Worm (Caenorhabditis elegans) whole organism, young adult: ENCODE measurements around the gene C26B9.7.
A peak's percentile ranks its signal among the peaks of the same experiment; 100 is the strongest.

ENCODE experiments used
- B0019.2 ChIP-seq: fragments of 200-800 bp; sonication (Bioruptor generic); conservative IDR thresholded peaks from 2 replicates; pipeline ENCODE4 v1.3.6; 2022; ENCODE audit warnings: missing genetic modification reagents, missing genetic modification characterization, missing compliant biosample characterization
- B0336.3 ChIP-seq: fragments of 200-800 bp; sonication (Bioruptor generic); IDR thresholded peaks from 2 replicates; pipeline ENCODE4 v1.3.6; 2022; ENCODE audit warnings: missing genetic modification characterization, missing compliant biosample characterization
- F23B12.7 ChIP-seq: sonication (generic microtip); optimal IDR thresholded peaks from 2 replicates; lab custom pipeline; 2017; ENCODE audit warnings: missing genetic modification characterization, mild to moderate bottlenecking, missing compliant biosample characterization, antibody characterized with exemption, moderate library complexity; ENCODE audit not compliant: insufficient read depth
- F33H1.4 ChIP-seq: fragments of 200-800 bp; sonication (Bioruptor generic); IDR thresholded peaks from 2 replicates; pipeline ENCODE4 v1.3.6; 2022; ENCODE audit warnings: missing genetic modification reagents, missing genetic modification characterization, missing compliant biosample characterization
- F37B4.10 ChIP-seq: fragments of 200-800 bp; sonication (Bioruptor generic); IDR thresholded peaks from 2 replicates; pipeline ENCODE4 v1.3.6; 2022; ENCODE audit warnings: missing genetic modification characterization, missing compliant biosample characterization
- F49E8.2 ChIP-seq: sonication (generic microtip); optimal IDR thresholded peaks from 3 replicates; lab custom pipeline; 2017; ENCODE audit warnings: missing genetic modification characterization, mild to moderate bottlenecking, missing compliant biosample characterization, antibody characterized with exemption, moderate library complexity; ENCODE audit not compliant: insufficient read depth
- F52B5.7 ChIP-seq: sonication (generic microtip); optimal IDR thresholded peaks from 2 replicates; lab custom pipeline; 2016; ENCODE audit warnings: mild to moderate bottlenecking, missing genetic modification characterization, missing compliant biosample characterization
- F55B11.4 ChIP-seq: sonication (generic microtip); optimal IDR thresholded peaks from 2 replicates; lab custom pipeline; 2016; ENCODE audit warnings: missing compliant biosample characterization, missing genetic modification characterization, borderline replicate concordance; ENCODE audit not compliant: insufficient read depth
- F57C9.4 ChIP-seq: sonication (generic microtip); optimal IDR thresholded peaks from 2 replicates; lab custom pipeline; 2017; ENCODE audit warnings: mild to moderate bottlenecking, missing genetic modification characterization, missing compliant biosample characterization
- K11D2.4 ChIP-seq: fragments of 200-800 bp; sonication (Bioruptor generic); IDR thresholded peaks from 2 replicates; pipeline ENCODE4 v1.3.6; 2022; ENCODE audit warnings: missing genetic modification reagents, missing genetic modification characterization, missing compliant biosample characterization
- K12H6.12 ChIP-seq: fragments of 200-800 bp; sonication (Bioruptor generic); optimal IDR thresholded peaks from 2 replicates; lab custom pipeline; 2018; ENCODE audit warnings: mild to moderate bottlenecking, missing genetic modification characterization, missing compliant biosample characterization
- Y53F4B.3 ChIP-seq: fragments of 200-800 bp; sonication (Bioruptor generic); IDR thresholded peaks from 2 replicates; pipeline ENCODE4 v1.3.6; 2022; ENCODE audit warnings: missing genetic modification reagents, missing genetic modification characterization, missing compliant biosample characterization
- Y79H2A.3 ChIP-seq: fragments of 200-800 bp; sonication (Bioruptor generic); conservative IDR thresholded peaks from 2 replicates; pipeline ENCODE4 v1.3.6; 2022; ENCODE audit warnings: missing genetic modification reagents, missing genetic modification characterization, missing compliant biosample characterization
- akir-1 ChIP-seq: fragments of 200-800 bp; sonication (Bioruptor generic); optimal IDR thresholded peaks from 2 replicates; lab custom pipeline; 2018; ENCODE audit warnings: mild to moderate bottlenecking, missing genetic modification characterization, moderate library complexity, missing compliant biosample characterization
- attf-5 ChIP-seq: fragments of 200-800 bp; sonication (Bioruptor generic); optimal IDR thresholded peaks from 2 replicates; lab custom pipeline; 2018; ENCODE audit warnings: mild to moderate bottlenecking, missing genetic modification characterization, missing compliant biosample characterization
- cebp-1 ChIP-seq, 2 experiments: fragments of 200-800 bp in 1 of 2; sonication (Bioruptor generic) in 1 of 2; sonication (generic microtip) in 1 of 2; IDR thresholded peaks in 1 of 2; optimal IDR thresholded peaks in 1 of 2; 2 replicates each; pipeline versions ENCODE4 v1.3.6 to Lab custom; 2017 to 2022; ENCODE audit warnings: missing compliant biosample characterization in 2 of 2, missing genetic modification characterization in 2 of 2, mild to moderate bottlenecking in 1 of 2, missing genetic modification reagents in 1 of 2, moderate library complexity in 1 of 2
- ceh-27 ChIP-seq: fragments of 200-800 bp; sonication (Bioruptor generic); optimal IDR thresholded peaks from 2 replicates; lab custom pipeline; 2018; ENCODE audit warnings: mild to moderate bottlenecking, missing genetic modification characterization, moderate library complexity, missing compliant biosample characterization
- ceh-58 ChIP-seq: fragments of 200-800 bp; sonication (Bioruptor generic); IDR thresholded peaks from 2 replicates; pipeline ENCODE4 v1.3.6; 2022; ENCODE audit warnings: missing genetic modification characterization, missing compliant biosample characterization
- chd-7 ChIP-seq: sonication (generic microtip); optimal IDR thresholded peaks from 2 replicates; lab custom pipeline; 2016; ENCODE audit warnings: mild to moderate bottlenecking, missing genetic modification characterization, moderate library complexity, missing compliant biosample characterization
- dpff-1 ChIP-seq: sonication (generic microtip); optimal IDR thresholded peaks from 2 replicates; lab custom pipeline; 2017; ENCODE audit warnings: mild to moderate bottlenecking, missing genetic modification characterization, missing compliant biosample characterization
- egrh-3 ChIP-seq: fragments of 200-800 bp; sonication (Bioruptor generic); IDR thresholded peaks from 2 replicates; pipeline ENCODE4 v1.3.6; 2022; ENCODE audit warnings: missing genetic modification reagents, missing genetic modification characterization, missing compliant biosample characterization
- ets-4 ChIP-seq: fragments of 200-800 bp; sonication (Bioruptor generic); optimal IDR thresholded peaks from 2 replicates; lab custom pipeline; 2018; ENCODE audit warnings: mild to moderate bottlenecking, missing genetic modification characterization, missing compliant biosample characterization
- him-1 ChIP-seq: sonication (generic microtip); optimal IDR thresholded peaks from 2 replicates; lab custom pipeline; 2016; ENCODE audit warnings: missing genotype, missing genetic modification reagents, missing genetic modification characterization, missing compliant biosample characterization
- hmg-20 ChIP-seq: fragments of 200-800 bp; sonication (Bioruptor generic); IDR thresholded peaks from 2 replicates; pipeline ENCODE4 v1.3.6; 2022; ENCODE audit warnings: missing genetic modification reagents, missing genetic modification characterization, missing compliant biosample characterization
- hsf-1 ChIP-seq: fragments of 200-800 bp; sonication (Bioruptor generic); IDR thresholded peaks from 2 replicates; pipeline ENCODE4 v1.3.6; 2022; ENCODE audit warnings: missing genetic modification reagents, missing genetic modification characterization, missing compliant biosample characterization
- lag-1 ChIP-seq: fragments of 200-800 bp; sonication (Bioruptor generic); IDR thresholded peaks from 2 replicates; pipeline ENCODE4 v1.3.6; 2022; ENCODE audit warnings: missing genetic modification reagents, missing genetic modification characterization, missing compliant biosample characterization
- lin-40 ChIP-seq: sonication (generic microtip); optimal IDR thresholded peaks from 2 replicates; lab custom pipeline; 2016; ENCODE audit warnings: missing genetic modification characterization, mild to moderate bottlenecking, missing compliant biosample characterization, missing genotype, missing genetic modification reagents
- lsy-27 ChIP-seq: sonication (generic microtip); optimal IDR thresholded peaks from 2 replicates; lab custom pipeline; 2017; ENCODE audit warnings: missing genetic modification characterization, mild to moderate bottlenecking, missing compliant biosample characterization, antibody characterized with exemption, missing genotype, borderline replicate concordance; ENCODE audit not compliant: insufficient read depth
- mes-4 ChIP-seq: sonication (generic microtip); optimal IDR thresholded peaks from 2 replicates; lab custom pipeline; 2016; ENCODE audit warnings: missing genotype, missing genetic modification characterization, missing compliant biosample characterization
- nfyb-1 ChIP-seq: fragments of 200-800 bp; sonication (Bioruptor generic); IDR thresholded peaks from 2 replicates; pipeline ENCODE4 v1.3.6; 2022; ENCODE audit warnings: missing genetic modification reagents, missing genetic modification characterization, missing compliant biosample characterization
- nhr-179 ChIP-seq: sonication (generic microtip); optimal IDR thresholded peaks from 2 replicates; lab custom pipeline; 2016; ENCODE audit warnings: mild to moderate bottlenecking, missing genetic modification characterization, missing compliant biosample characterization
- nhr-80 ChIP-seq: sonication (generic microtip); optimal IDR thresholded peaks from 2 replicates; lab custom pipeline; 2016; ENCODE audit warnings: missing genetic modification characterization, missing compliant biosample characterization
- nhr-90 ChIP-seq: sonication (generic microtip); optimal IDR thresholded peaks from 2 replicates; lab custom pipeline; 2016; ENCODE audit warnings: missing genotype, mild to moderate bottlenecking, missing genetic modification characterization, missing compliant biosample characterization
- sea-2 ChIP-seq: fragments of 200-800 bp; sonication (Bioruptor generic); IDR thresholded peaks from 2 replicates; pipeline ENCODE4 v1.3.6; 2022; ENCODE audit warnings: missing genetic modification characterization, missing compliant biosample characterization
- snpc-4 ChIP-seq, 5 experiments: fragments of 150-350 bp in 1 of 5; sonication (generic microtip) in 4 of 5; optimal IDR thresholded peaks; 2 replicates each; lab custom pipeline; 2014 to 2018; ENCODE audit warnings: missing genetic modification characterization in 5 of 5, missing biosample characterization in 3 of 5, antibody characterized with exemption in 2 of 5, mild to moderate bottlenecking in 2 of 5, missing compliant biosample characterization in 2 of 5, missing genotype in 2 of 5, moderate library complexity in 2 of 5, missing genetic modification reagents in 1 of 5
- tbp1 ChIP-seq: fragments of 200-800 bp; sonication (Bioruptor generic); optimal IDR thresholded peaks from 2 replicates; lab custom pipeline; 2018; ENCODE audit warnings: mild to moderate bottlenecking, missing genetic modification characterization, missing compliant biosample characterization
- unc-62 ChIP-seq: fragments of 150-350 bp; optimal IDR thresholded peaks from 2 replicates; lab custom pipeline; 2014; ENCODE audit warnings: missing biosample characterization, missing genetic modification reagents, missing genetic modification characterization
- zfh-2 ChIP-seq: fragments of 200-800 bp; sonication (Bioruptor generic); conservative IDR thresholded peaks from 2 replicates; pipeline ENCODE4 v1.3.6; 2022; ENCODE audit warnings: missing genetic modification reagents, missing genetic modification characterization, missing compliant biosample characterization
- ztf-3 ChIP-seq: fragments of 200-800 bp; sonication (Bioruptor generic); optimal IDR thresholded peaks from 2 replicates; lab custom pipeline; 2018; ENCODE audit warnings: mild to moderate bottlenecking, missing genetic modification characterization, missing compliant biosample characterization

Gene C26B9.7

DNA sequence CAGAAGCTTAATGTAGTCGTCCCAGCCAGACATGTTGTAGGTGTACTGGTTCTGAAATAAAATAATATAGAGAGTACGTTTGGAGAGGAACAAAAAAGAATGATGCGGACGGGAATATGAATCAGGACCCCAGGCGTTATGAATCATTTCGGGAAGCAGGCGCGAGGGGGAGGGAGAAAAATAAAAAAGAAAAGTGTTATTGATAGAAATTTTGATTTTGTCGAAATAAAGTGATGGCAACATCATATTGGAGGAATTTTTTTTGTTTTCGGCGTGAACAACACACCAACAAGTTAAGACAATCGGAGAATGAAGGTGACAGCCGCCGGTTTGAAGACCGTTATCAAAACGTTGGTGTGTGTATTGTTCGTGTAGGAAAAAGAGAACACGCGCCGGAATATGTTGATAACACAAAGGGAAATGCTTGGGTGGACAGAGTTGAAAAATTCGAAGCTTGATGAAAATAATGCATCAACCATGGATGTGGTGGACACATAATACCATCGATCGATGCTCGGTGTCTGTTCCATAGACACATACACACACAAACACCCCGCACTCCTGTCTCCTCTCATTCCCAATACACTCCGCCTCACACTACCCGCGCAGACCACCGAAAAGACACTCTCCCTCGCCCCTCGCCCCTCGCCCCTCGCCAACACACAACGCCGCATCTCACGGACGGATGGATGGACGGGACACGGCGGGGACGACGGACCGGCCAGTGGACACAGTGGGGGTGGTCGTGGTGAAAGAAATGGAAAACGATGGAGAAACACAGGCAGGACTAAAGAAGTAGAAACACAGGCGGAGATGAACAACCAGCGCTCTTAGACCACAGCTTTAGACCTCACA lies 12.1 kb downstream of the C26B9.7 start, which contains the start of gene pfn-2 (continued):
- TF ChIP-seq hsf-1 (GFP tag; lab: Robert Waterston, UW) (no peak), K11D2.4 (GFP tag; lab: Robert Waterston, UW) (no peak), unc-62 (GFP tag; lab: Kevin White, UChicago) (no peak), ztf-3 (GFP tag; lab: Kevin White, UChicago) (no peak), F23B12.7 (tag; lab: Kevin White, UChicago) (no peak), nhr-179 (tag; lab: Kevin White, UChicago) (no peak), F33H1.4 (GFP tag; lab: Robert Waterston, UW) (no peak), zfh-2 (GFP tag; lab: Robert Waterston, UW) (peak; percentile 98), him-1 (tag; lab: Kevin White, UChicago) (no peak), nhr-80 (peak; percentile 79), K12H6.12 (tag; lab: Kevin White, UChicago) (peak; percentile 13), akir-1 (GFP tag; lab: Kevin White, UChicago) (no peak), lag-1 (GFP tag; lab: Robert Waterston, UW) (no peak), B0019.2 (no peak), lsy-27 (tag; lab: Kevin White, UChicago) (no peak), ceh-27 (GFP tag; lab: Kevin White, UChicago) (peak; percentile 37), attf-5 (GFP tag; lab: Kevin White, UChicago) (peak; percentile 8), F37B4.10 (GFP tag; lab: Robert Waterston, UW) (0 out of 2 replicates have a peak, but pooled peaks have one; percentile 77), ceh-58 (0 out of 2 replicates have a peak, but pooled peaks have one; percentile 49), nfyb-1 (peak; percentile 69), egrh-3 (GFP tag; lab: Robert Waterston, UW) (peak; percentile 83; the same call in 1 of the 2 replicates), Y79H2A.3 (GFP tag; lab: Robert Waterston, UW) (no peak), mes-4 (tag; lab: Kevin White, UChicago) (no peak), sea-2 (no peak), Y53F4B.3 (GFP tag; lab: Robert Waterston, UW) (no peak), dpff-1 (tag; lab: Kevin White, UChicago) (no peak), tbp1 (GFP tag; lab: Kevin White, UChicago) (no peak), F49E8.2 (tag; lab: Kevin White, UChicago) (no peak), chd-7 (tag; lab: Kevin White, UChicago) (peak; percentile 40), ets-4 (peak; percentile 28), F52B5.7 (tag; lab: Kevin White, UChicago) (peak; percentile 16)

DNA sequence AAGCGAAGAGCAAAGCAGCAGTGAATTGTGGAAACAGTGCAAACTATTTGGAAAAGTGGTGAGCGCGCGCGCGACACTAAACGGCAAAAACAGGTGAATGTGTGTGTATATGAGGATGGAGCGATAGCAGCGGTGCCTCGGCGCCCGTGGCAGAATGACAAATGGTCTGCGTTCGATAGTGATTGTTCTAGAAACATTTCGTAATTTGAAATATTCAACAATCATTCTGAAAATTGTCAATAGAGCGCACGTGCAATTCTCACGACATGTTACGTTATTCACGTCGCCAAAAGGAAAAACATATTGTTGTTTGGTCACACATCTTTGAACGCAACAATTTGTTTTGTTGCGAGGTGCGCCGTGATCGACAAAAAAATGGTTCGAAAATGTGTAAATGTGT lies 13.1 kb downstream of the C26B9.7 start:
- TF ChIP-seq cebp-1 (GFP tag; IDR thresholded peaks at IDR 0.05; lab: Robert Waterston, UW), result peak; percentile 71
- TF ChIP-seq cebp-1 (tag; optimal IDR thresholded peaks at IDR 0.05; lab: Kevin White, UChicago), result peak; percentile 89
- TF ChIP-seq hmg-20 (GFP tag; lab: Robert Waterston, UW), result no peak
- peak; percentile 61 for TF ChIP-seq nhr-80
- TF ChIP-seq B0336.3 (GFP tag; lab: Robert Waterston, UW), result peak; percentile 60
- TF ChIP-seq snpc-4 (GFP tag; optimal IDR thresholded peaks at IDR 0.05; lab: Kevin White, UChicago), result no peak
- TF ChIP-seq snpc-4 (tag; optimal IDR thresholded peaks at IDR 0.05; lab: Kevin White, UChicago), result peak in 1 of 4 experiments; percentile 38
- no peak for TF ChIP-seq nhr-90
- no peak for TF ChIP-seq F57C9.4 (tag; lab: Kevin White, UChicago)
- TF ChIP-seq F55B11.4 (tag; lab: Kevin White, UChicago), result no peak
- TF ChIP-seq lin-40 (tag; lab: Kevin White, UChicago), result peak; percentile 14
- TF ChIP-seq attf-5 (GFP tag; lab: Kevin White, UChicago), result peak; percentile 15
